Fruit fly (Drosophila melanogaster) whole organism, embryonic: Measurements from ENCODE around the gene Uro.

ENCODE experiments used
- Atf-2 ChIP-seq: fragments of 200-800 bp; sonication (Bioruptor generic); optimal IDR thresholded peaks from 2 replicates; lab custom pipeline; 2016; ENCODE audit warnings: missing biosample characterization, missing genetic modification characterization
- CG11398 ChIP-seq: fragments of 200-800 bp; sonication (Bioruptor generic); optimal IDR thresholded peaks from 2 replicates; lab custom pipeline; 2016; ENCODE audit warnings: missing biosample characterization, missing genetic modification characterization
- CG13296 ChIP-seq: fragments of 200-800 bp; sonication (Bioruptor generic); optimal IDR thresholded peaks from 3 replicates; lab custom pipeline; 2018; ENCODE audit warnings: missing biosample characterization, mild to moderate bottlenecking, missing genetic modification characterization
- CG14014 ChIP-seq: fragments of 200-800 bp; sonication (Bioruptor generic); IDR thresholded peaks from 2 replicates; pipeline ENCODE4 v1.3.6; 2022; ENCODE audit warnings: missing biosample characterization, missing genetic modification characterization
- CG14860 ChIP-seq: fragments of 200-800 bp; sonication (Bioruptor generic); IDR thresholded peaks from 3 replicates; pipeline ENCODE4 v1.3.6; 2022; ENCODE audit warnings: missing biosample characterization, missing genetic modification characterization; ENCODE audit not compliant: partially characterized antibody
- CG15479 ChIP-seq: fragments of 200-800 bp; sonication (Bioruptor generic); optimal IDR thresholded peaks from 3 replicates; lab custom pipeline; 2019; ENCODE audit warnings: missing biosample characterization, mild to moderate bottlenecking, missing genetic modification characterization, moderate library complexity
- CG15514 ChIP-seq: fragments of 200-800 bp; sonication (Bioruptor generic); optimal IDR thresholded peaks from 3 replicates; lab custom pipeline; 2017; ENCODE audit warnings: missing biosample characterization, missing genetic modification characterization, mild to moderate bottlenecking, moderate library complexity, missing genetic modification reagents
- CG17359 ChIP-seq: fragments of 200-800 bp; sonication (Bioruptor generic); optimal IDR thresholded peaks from 3 replicates; lab custom pipeline; 2018; ENCODE audit warnings: missing biosample characterization, mild to moderate bottlenecking, missing genetic modification characterization, moderate library complexity
- CG17912 ChIP-seq: fragments of 200-800 bp; sonication (Bioruptor generic); optimal IDR thresholded peaks from 2 replicates; lab custom pipeline; 2018; ENCODE audit warnings: missing biosample characterization, mild to moderate bottlenecking, missing genetic modification characterization
- CG31388 ChIP-seq: fragments of 200-800 bp; sonication (Bioruptor generic); optimal IDR thresholded peaks from 2 replicates; lab custom pipeline; 2016; ENCODE audit warnings: missing biosample characterization, missing genetic modification characterization
- CG3163 ChIP-seq: fragments of 200-800 bp; sonication (Bioruptor generic); optimal IDR thresholded peaks from 3 replicates; lab custom pipeline; 2016; ENCODE audit warnings: missing biosample characterization, missing genetic modification characterization
- CG34224 ChIP-seq: fragments of 200-800 bp; sonication (Bioruptor generic); IDR thresholded peaks from 3 replicates; pipeline ENCODE4 v1.3.6; 2022; ENCODE audit warnings: missing biosample characterization, missing genetic modification characterization; ENCODE audit not compliant: partially characterized antibody
- CG4328 ChIP-seq: fragments of 200-800 bp; sonication (Bioruptor generic); optimal IDR thresholded peaks from 3 replicates; lab custom pipeline; 2017; ENCODE audit warnings: missing biosample characterization, missing genetic modification reagents, missing genetic modification characterization
- CG4360 ChIP-seq: fragments of 200-800 bp; sonication (Bioruptor generic); IDR thresholded peaks from 2 replicates; pipeline ENCODE4 v1.3.6; 2022; ENCODE audit warnings: missing biosample characterization, missing genetic modification characterization
- CG4424 ChIP-seq: fragments of 200-800 bp; sonication (Bioruptor generic); optimal IDR thresholded peaks from 3 replicates; lab custom pipeline; 2016; ENCODE audit warnings: missing biosample characterization, missing genetic modification characterization
- CG5245 ChIP-seq: fragments of 200-800 bp; sonication (Bioruptor generic); optimal IDR thresholded peaks from 3 replicates; lab custom pipeline; 2016; ENCODE audit warnings: missing biosample characterization, missing genetic modification characterization
- CG7786 ChIP-seq: fragments of 200-800 bp; sonication (Bioruptor generic); optimal IDR thresholded peaks from 2 replicates; lab custom pipeline; 2016; ENCODE audit warnings: missing biosample characterization, missing genetic modification characterization
- CG7963 ChIP-seq: fragments of 200-800 bp; sonication (Bioruptor generic); IDR thresholded peaks from 3 replicates; pipeline ENCODE4 v1.3.6; 2022; ENCODE audit warnings: missing biosample characterization, missing genetic modification characterization; ENCODE audit not compliant: partially characterized antibody
- CG8388 ChIP-seq: fragments of 200-800 bp; sonication (Bioruptor generic); optimal IDR thresholded peaks from 2 replicates; lab custom pipeline; 2019; ENCODE audit warnings: missing biosample characterization, mild to moderate bottlenecking, missing genetic modification characterization, moderate library complexity
- CG8944 ChIP-seq: fragments of 200-800 bp; sonication (Bioruptor generic); optimal IDR thresholded peaks from 3 replicates; lab custom pipeline; 2016; ENCODE audit warnings: missing biosample characterization, missing genetic modification characterization
- CTCF ChIP-seq: fragments of 200-800 bp; sonication (Bioruptor generic); optimal IDR thresholded peaks from 2 replicates; lab custom pipeline; 2017; ENCODE audit warnings: missing biosample characterization, mild to moderate bottlenecking, missing genetic modification characterization, moderate library complexity
- Eip74EF ChIP-seq, 2 experiments: fragments of 200-800 bp in 1 of 2; fragments of >200 bp in 1 of 2; sonication (Bioruptor generic) in 1 of 2; optimal IDR thresholded peaks; 2 replicates each; lab custom pipeline; 2017 to 2019; ENCODE audit warnings: missing biosample characterization in 2 of 2, missing genetic modification characterization in 2 of 2, mild to moderate bottlenecking in 1 of 2, moderate library complexity in 1 of 2
- HLH54F ChIP-seq: fragments of 200-800 bp; sonication (Bioruptor generic); optimal IDR thresholded peaks from 3 replicates; lab custom pipeline; 2016; ENCODE audit warnings: missing biosample characterization, missing genetic modification characterization
- Hmx ChIP-seq: fragments of 200-800 bp; sonication (Bioruptor generic); optimal IDR thresholded peaks from 2 replicates; lab custom pipeline; 2016; ENCODE audit warnings: missing biosample characterization, missing genetic modification characterization
- Lpt ChIP-seq: fragments of >200 bp; optimal IDR thresholded peaks from 2 replicates; lab custom pipeline; 2018; ENCODE audit warnings: missing biosample characterization, missing genetic modification characterization
- MTF-1 ChIP-seq: fragments of 200-800 bp; sonication (Bioruptor generic); optimal IDR thresholded peaks from 2 replicates; lab custom pipeline; 2018; ENCODE audit warnings: missing biosample characterization, mild to moderate bottlenecking, missing genetic modification characterization, borderline replicate concordance
- Myb ChIP-seq: fragments of 200-800 bp; sonication (Bioruptor generic); optimal IDR thresholded peaks from 2 replicates; lab custom pipeline; 2016; ENCODE audit warnings: missing biosample characterization, missing genetic modification characterization
- Neu2 ChIP-seq: fragments of 200-800 bp; sonication (Bioruptor generic); optimal IDR thresholded peaks from 3 replicates; lab custom pipeline; 2016; ENCODE audit warnings: missing biosample characterization, missing genetic modification characterization, borderline replicate concordance
- NfI ChIP-seq: fragments of 200-800 bp; sonication (Bioruptor generic); optimal IDR thresholded peaks from 3 replicates; lab custom pipeline; 2018; ENCODE audit warnings: missing biosample characterization, mild to moderate bottlenecking, missing genetic modification characterization, moderate library complexity
- Stat92E ChIP-seq, 3 experiments: fragments of >200 bp in 2 of 3; fragments of 200-800 bp in 1 of 3; sonication (Bioruptor generic) in 1 of 3; optimal IDR thresholded peaks; 2 replicates each; lab custom pipeline; 2017 to 2019; ENCODE audit warnings: missing biosample characterization in 3 of 3, missing genetic modification characterization in 3 of 3, mild to moderate bottlenecking in 1 of 3, moderate library complexity in 1 of 3
- Taf1 ChIP-seq: fragments of 200-800 bp; sonication (Bioruptor generic); IDR thresholded peaks from 2 replicates; pipeline ENCODE4 v1.3.6; 2022; ENCODE audit warnings: missing biosample characterization, missing genetic modification characterization
- al ChIP-seq: fragments of 200-800 bp; sonication (Bioruptor generic); IDR thresholded peaks from 2 replicates; pipeline ENCODE4 v1.3.6; 2022; ENCODE audit warnings: missing biosample characterization, missing genetic modification characterization
- bab2 ChIP-seq: fragments of 200-800 bp; sonication (Bioruptor generic); optimal IDR thresholded peaks from 2 replicates; lab custom pipeline; 2016; ENCODE audit warnings: missing biosample characterization, missing genetic modification characterization
- cas ChIP-seq: fragments of 200-800 bp; sonication (Bioruptor generic); IDR thresholded peaks from 2 replicates; pipeline ENCODE4 v1.3.6; 2022; ENCODE audit warnings: missing biosample characterization, missing genetic modification characterization
- cwo ChIP-seq: fragments of 200-800 bp; sonication (Bioruptor generic); optimal IDR thresholded peaks from 3 replicates; lab custom pipeline; 2017; ENCODE audit warnings: missing biosample characterization, missing genetic modification characterization, mild to moderate bottlenecking, moderate library complexity, missing genetic modification reagents
- dpn ChIP-seq, 2 experiments: fragments of 200-800 bp; sonication (Bioruptor generic); optimal IDR thresholded peaks; 3 replicates each; lab custom pipeline; 2016; ENCODE audit warnings: missing biosample characterization in 2 of 2, missing genetic modification characterization in 2 of 2
- eyg ChIP-seq: fragments of 200-800 bp; sonication (Bioruptor generic); optimal IDR thresholded peaks from 3 replicates; lab custom pipeline; 2016; ENCODE audit warnings: missing biosample characterization, missing genetic modification characterization
- fu2 ChIP-seq: fragments of 200-800 bp; sonication (Bioruptor generic); optimal IDR thresholded peaks from 2 replicates; lab custom pipeline; 2016; ENCODE audit warnings: missing biosample characterization, missing genetic modification characterization
- grn ChIP-seq: fragments of 200-800 bp; sonication (Bioruptor generic); optimal IDR thresholded peaks from 3 replicates; lab custom pipeline; 2017; ENCODE audit warnings: missing biosample characterization, missing genetic modification characterization
- her ChIP-seq: fragments of 200-800 bp; sonication (Bioruptor generic); optimal IDR thresholded peaks from 2 replicates; lab custom pipeline; 2016; ENCODE audit warnings: missing biosample characterization, missing genetic modification characterization
- nau ChIP-seq: fragments of 200-800 bp; sonication (Bioruptor generic); optimal IDR thresholded peaks from 3 replicates; lab custom pipeline; 2017; ENCODE audit warnings: missing biosample characterization, mild to moderate bottlenecking, missing genetic modification characterization, missing genetic modification reagents
- odd ChIP-seq: fragments of 200-800 bp; sonication (Bioruptor generic); optimal IDR thresholded peaks from 2 replicates; lab custom pipeline; 2017; ENCODE audit warnings: missing biosample characterization, mild to moderate bottlenecking, missing genetic modification characterization
- otp ChIP-seq: fragments of 200-800 bp; sonication (Bioruptor generic); IDR thresholded peaks from 3 replicates; pipeline ENCODE4, ENCODE4 v1.3.6; 2022; ENCODE audit warnings: missing biosample characterization, missing genetic modification characterization
- pan ChIP-seq, 4 experiments: fragments of >200 bp in 3 of 4; fragments of 200-800 bp in 1 of 4; sonication (Bioruptor generic) in 1 of 4; optimal IDR thresholded peaks in 3 of 4; IDR thresholded peaks in 1 of 4; 2 replicates each; pipeline versions ENCODE4 v1.3.6 to Lab custom; 2017 to 2022; ENCODE audit warnings: missing biosample characterization in 2 of 4, missing genetic modification characterization in 2 of 4, mixed read lengths in 1 of 4
- sens ChIP-seq: fragments of 200-800 bp; sonication (Bioruptor generic); peaks from one replicate; lab custom pipeline; 2016; ENCODE audit warnings: missing biosample characterization, missing genetic modification characterization
- seq ChIP-seq: fragments of 200-800 bp; sonication (Bioruptor generic); IDR thresholded peaks from 2 replicates; pipeline ENCODE4 v1.3.6; 2022; ENCODE audit warnings: missing biosample characterization, missing genetic modification characterization
- sisA ChIP-seq: fragments of 200-800 bp; sonication (Bioruptor generic); IDR thresholded peaks from 2 replicates; pipeline ENCODE4 v1.3.6; 2022; ENCODE audit warnings: missing biosample characterization, missing genetic modification characterization
- tio ChIP-seq: fragments of 200-800 bp; sonication (Bioruptor generic); optimal IDR thresholded peaks from 2 replicates; lab custom pipeline; 2017; ENCODE audit warnings: missing biosample characterization, missing genetic modification characterization, inconsistent platforms
- tna ChIP-seq: fragments of 200-800 bp; sonication (Bioruptor generic); IDR thresholded peaks from 2 replicates; pipeline ENCODE4 v1.3.6; 2022; ENCODE audit warnings: missing biosample characterization, missing genetic modification characterization; ENCODE audit not compliant: partially characterized antibody

Uro gene

dm6 chr2L:7782788-7783401, 3.0 kb downstream of the Uro start, which contains the start of gene Brd7-9 (continued):
- no peak for TF ChIP-seq CG17912 (GFP tag; lab: Kevin White, UChicago)
- TF ChIP-seq seq (GFP tag; lab: Robert Waterston, UW) = peak; percentile 71
- peak; percentile 54 for TF ChIP-seq sisA
- peak; percentile 8 for TF ChIP-seq HLH54F (GFP tag; lab: Kevin White, UChicago)
- TF ChIP-seq CG4328 (GFP tag; lab: Kevin White, UChicago) = no peak
- no peak for TF ChIP-seq Lpt (GFP tag; lab: Kevin White, UChicago)
- TF ChIP-seq cas (GFP tag; lab: Robert Waterston, UW) = peak; percentile 59
- TF ChIP-seq CG4360 (GFP tag; lab: Robert Waterston, UW) = 0 out of 2 replicates have a peak, but pooled peaks have one; percentile 6
- no peak for TF ChIP-seq pan (optimal IDR thresholded peaks at IDR 0.05; lab: Kevin White, UChicago)
- peak in 1 of 2 experiments; percentile 87 for TF ChIP-seq pan (GFP tag; optimal IDR thresholded peaks at IDR 0.05 in 1 of 2, IDR thresholded peaks at IDR 0.05 in 1 of 2)
- peak; percentile 70 for TF ChIP-seq CG13296 (GFP tag; lab: Kevin White, UChicago)
- 0 out of 2 replicates have a peak, but pooled peaks have one; percentile 36 for TF ChIP-seq tna (GFP tag; lab: Robert Waterston, UW)
- TF ChIP-seq her (GFP tag; lab: Kevin White, UChicago) = peak; percentile 34
- TF ChIP-seq al (GFP tag; lab: Robert Waterston, UW) = peak; percentile 59; the same call in 1 of the 2 replicates
- peak; percentile 44 for TF ChIP-seq CG31388
- TF ChIP-seq CG4424 (GFP tag; lab: Kevin White, UChicago) = peak; percentile 73
- TF ChIP-seq odd (GFP tag; lab: Kevin White, UChicago) = peak; percentile 63
- peak; percentile 94 for TF ChIP-seq sens
- no peak for TF ChIP-seq CG15479 (GFP tag; lab: Kevin White, UChicago)
- peak; percentile 44; the same call in 1 of the 3 replicates for TF ChIP-seq CG7963 (GFP tag; lab: Robert Waterston, UW)
- peak; percentile 60 to 78 for TF ChIP-seq dpn (GFP tag; optimal IDR thresholded peaks at IDR 0.05; lab: Kevin White, UChicago)
- TF ChIP-seq Hmx (GFP tag; lab: Kevin White, UChicago) = peak; percentile 11
- no peak for TF ChIP-seq CG11398
- TF ChIP-seq Atf-2 (GFP tag; lab: Kevin White, UChicago) = peak; percentile 51
- TF ChIP-seq otp (GFP tag; lab: Robert Waterston, UW) = peak; percentile 77
- TF ChIP-seq CG7786 (GFP tag; lab: Kevin White, UChicago) = peak; percentile 28
- peak; percentile 70 for TF ChIP-seq bab2 (GFP tag; lab: Kevin White, UChicago)
- peak; percentile 55 for TF ChIP-seq MTF-1 (GFP tag; lab: Kevin White, UChicago)
- peak; percentile 56 for TF ChIP-seq tio (GFP tag; lab: Kevin White, UChicago)
- peak; percentile 60 for TF ChIP-seq Taf1 (GFP tag; lab: Robert Waterston, UW)
- TF ChIP-seq CG34224 (GFP tag; lab: Robert Waterston, UW) = no peak
- TF ChIP-seq CG8944 (GFP tag; lab: Kevin White, UChicago) = peak; percentile 56
- TF ChIP-seq Myb (GFP tag; lab: Kevin White, UChicago) = no peak
- TF ChIP-seq fu2 = peak; percentile 47
- no peak for TF ChIP-seq grn (GFP tag; lab: Kevin White, UChicago)
- peak; percentile 72 for TF ChIP-seq cwo (GFP tag; lab: Kevin White, UChicago)
- TF ChIP-seq Stat92E (GFP tag; optimal IDR thresholded peaks at IDR 0.05; lab: Kevin White, UChicago) = peak in 1 of 3 experiments; percentile 56
- TF ChIP-seq CG5245 = peak; percentile 51
- peak; percentile 83 for TF ChIP-seq CG14014
- 0 out of 3 replicates have a peak, but pooled peaks have one; percentile 31 for TF ChIP-seq CG14860
- peak; percentile 50 for TF ChIP-seq eyg (GFP tag; lab: Kevin White, UChicago)
- peak; percentile 62 for TF ChIP-seq CG8388 (GFP tag; lab: Kevin White, UChicago)
- peak; percentile 57 for TF ChIP-seq CG15514 (GFP tag; lab: Kevin White, UChicago)
- peak; percentile 81 for TF ChIP-seq CG17359 (tag; lab: Kevin White, UChicago)
- peak; percentile 36 for TF ChIP-seq CTCF (GFP tag; lab: Kevin White, UChicago)
- TF ChIP-seq Neu2 (GFP tag; lab: Kevin White, UChicago) = no peak
- peak; percentile 60 for TF ChIP-seq NfI (GFP tag; lab: Kevin White, UChicago)
- peak in 1 of 2 experiments; percentile 64 for TF ChIP-seq Eip74EF (GFP tag; optimal IDR thresholded peaks at IDR 0.05; lab: Kevin White, UChicago)
- TF ChIP-seq CG3163 (GFP tag; lab: Kevin White, UChicago) = peak; percentile 13
- peak; percentile 77 for TF ChIP-seq nau (GFP tag; lab: Kevin White, UChicago)
